Worm (Caenorhabditis elegans): ENCODE results near the gene fbf-1.

DNA sequence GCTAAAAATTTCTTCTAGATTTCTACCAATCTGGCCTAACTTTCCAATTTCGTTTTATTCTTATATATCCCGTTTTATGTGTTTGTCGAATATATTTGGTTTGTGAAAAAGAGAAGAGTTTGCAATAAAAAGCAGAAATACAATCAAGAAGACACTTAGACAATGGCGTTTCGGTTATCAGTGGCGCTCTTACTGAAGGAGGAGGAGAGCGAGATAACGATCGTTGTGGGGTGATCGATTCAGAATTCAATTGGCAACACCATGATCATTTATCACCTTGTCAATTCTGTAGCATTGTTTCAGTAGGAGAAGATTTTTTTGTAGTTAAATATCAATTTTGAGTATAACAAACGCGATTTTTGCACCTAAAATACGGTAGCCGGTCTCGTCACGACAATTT is 31.1 kb downstream of the fbf-1 start:
- TF ChIP-seq him-1 (tag; optimal IDR thresholded peaks at IDR 0.05) (no peak), W03F9.2 (tag; optimal IDR thresholded peaks at IDR 0.05) (no peak), dao-5 (tag; optimal IDR thresholded peaks at IDR 0.05) (no peak)

Data from whole organism, L4/young adult.